Worm (Caenorhabditis elegans) whole organism, L1 larva: Measurements from ENCODE around the gene cbn-1.
A peak's percentile ranks its signal among the peaks of the same experiment; 100 is the strongest.

Source experiments
- blmp-1 ChIP-seq: fragments of 150-350 bp; optimal IDR thresholded peaks from 2 replicates; lab custom pipeline; 2014; ENCODE audit warnings: missing biosample characterization, missing genetic modification characterization
- lin-39 ChIP-seq: fragments of 150-350 bp; optimal IDR thresholded peaks from 2 replicates; lab custom pipeline; 2014; ENCODE audit warnings: missing biosample characterization, missing genetic modification reagents, missing genetic modification characterization

- TF ChIP-seq lin-39 (tag; lab: Kevin White, UChicago) (no peak), blmp-1 (tag; lab: Kevin White, UChicago) (peak; percentile 99)
These were observed 31.1 kb downstream of the cbn-1 start, which contains the start of gene K01A2.5 for ce11 chrII:300977-301772.
